Fruit fly (Drosophila melanogaster): ENCODE results near the gene yellow-b.
A peak's percentile ranks its signal among the peaks of the same experiment; 100 is the strongest.

Gene yellow-b

DNA sequence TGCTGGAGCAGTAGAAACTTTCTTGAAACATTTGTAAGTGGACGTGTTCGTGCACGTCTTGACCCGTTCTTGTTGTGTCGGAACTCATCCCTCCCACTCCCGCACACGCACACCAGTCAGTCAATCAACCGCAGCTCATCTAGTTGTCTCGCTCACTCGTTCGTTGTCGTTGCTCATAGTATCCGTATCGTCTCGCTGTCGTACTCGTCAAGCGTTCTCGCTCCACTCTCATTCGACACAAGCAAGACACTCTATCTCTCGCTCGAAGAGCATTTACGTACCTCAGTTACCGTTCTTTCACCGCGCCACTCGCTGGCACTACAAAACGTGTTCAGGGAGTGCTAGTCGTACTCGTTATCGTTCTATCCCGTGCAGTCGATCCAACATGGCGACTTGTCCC is 33.4 kb downstream of the yellow-b start:
- TF ChIP-seq noc (tag; optimal IDR thresholded peaks at IDR 0.05), result no peak

DNA sequence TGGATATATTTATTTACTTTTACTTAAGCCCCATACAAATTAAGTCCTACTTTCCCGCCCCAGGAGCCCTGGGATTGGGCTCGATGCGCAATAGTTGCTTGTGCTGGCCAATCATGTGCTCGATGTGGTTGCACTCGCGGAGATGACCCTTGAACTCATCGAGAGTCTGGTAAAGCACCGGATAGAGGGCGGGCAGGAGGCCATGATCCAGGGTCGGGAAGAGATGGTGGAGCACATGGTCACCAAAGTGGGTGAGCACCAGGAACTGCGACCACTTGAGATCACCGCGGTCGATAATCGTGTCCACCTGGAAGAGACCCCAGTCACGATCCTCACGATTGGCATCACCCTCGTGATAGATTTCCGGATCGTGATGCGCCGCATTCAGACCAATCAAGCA is 34.7 kb downstream of the yellow-b start:
- no peak for TF ChIP-seq noc (tag; optimal IDR thresholded peaks at IDR 0.05)

DNA sequence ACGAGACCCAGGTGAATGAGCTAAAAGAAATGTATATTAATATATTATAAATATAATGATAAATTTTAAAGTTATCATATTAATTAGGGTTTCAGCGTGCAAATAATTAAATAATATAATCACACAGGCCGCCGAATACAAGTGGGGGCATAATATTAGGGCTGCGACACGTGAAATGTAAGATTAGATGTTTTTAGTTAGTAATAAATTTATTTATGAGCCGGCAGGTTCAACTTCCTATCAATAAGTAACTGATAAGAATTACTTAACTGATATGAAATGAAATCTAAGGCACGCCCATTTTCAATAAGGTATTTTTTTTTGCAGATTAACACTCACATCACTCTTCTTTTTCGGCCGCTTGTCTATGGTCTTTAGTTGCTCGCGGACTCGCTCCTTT is 35.7 kb downstream of the yellow-b start:
- TF ChIP-seq noc (tag; optimal IDR thresholded peaks at IDR 0.05), result no peak

DNA sequence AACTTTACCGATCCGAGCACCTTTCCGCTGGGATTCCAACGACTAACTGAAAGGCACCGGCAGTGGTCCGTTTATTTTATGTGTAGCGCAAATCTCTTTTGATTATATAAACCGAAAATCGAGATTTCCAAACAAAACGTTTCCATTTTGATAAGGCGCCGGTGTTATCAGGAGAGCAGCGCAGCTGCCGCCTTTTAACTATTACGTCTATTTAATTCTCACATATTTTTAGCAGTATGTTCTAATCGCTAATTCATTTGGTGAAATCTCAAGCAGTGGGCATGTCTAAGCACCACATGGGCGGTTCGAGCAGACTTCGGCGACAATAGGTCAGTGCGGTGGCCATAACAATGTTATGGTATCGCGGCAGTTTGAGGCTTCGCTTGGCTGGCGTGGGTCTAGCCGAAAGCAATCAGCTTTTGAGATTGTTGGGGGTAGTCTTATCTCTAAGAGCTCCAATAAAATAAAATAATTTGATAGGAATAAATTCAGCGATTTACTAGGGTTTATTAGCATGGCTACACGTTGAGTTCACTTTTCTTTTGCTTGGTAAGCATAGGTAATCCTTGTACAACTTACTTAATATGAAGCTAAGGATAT is 36.6 kb downstream of the yellow-b start, which contains the start of gene Cyt-b5-r:
TSS of gene Cyt-b5-r (minus strand) at position 51 of the 600 bp plus-strand sequence.
- peak; percentile 16 for TF ChIP-seq noc (tag; optimal IDR thresholded peaks at IDR 0.05)

DNA sequence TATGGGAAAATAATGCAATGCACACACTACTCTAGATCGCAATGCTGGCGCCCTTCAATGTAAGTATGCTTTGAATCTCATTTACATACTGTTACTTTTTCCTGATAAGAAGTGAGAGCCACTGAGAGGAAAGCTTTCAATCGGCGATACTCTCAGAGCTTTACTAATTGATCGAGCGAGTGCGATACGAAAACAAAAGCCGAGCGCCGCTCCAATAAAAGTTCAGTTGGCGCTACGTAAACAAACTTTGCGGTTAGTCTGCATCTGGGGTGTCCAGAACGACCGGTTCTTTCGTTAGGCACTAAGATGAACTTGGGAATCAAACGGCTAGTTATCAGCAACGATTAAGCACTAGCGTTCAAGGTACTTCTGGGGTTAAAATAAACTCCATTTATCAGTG is 37.2 kb downstream of the yellow-b start, which contains the start of gene CG17928:
TSS of gene CG17928 (plus strand) at position 224 of the 400 bp plus-strand sequence.
- TF ChIP-seq noc (tag; optimal IDR thresholded peaks at IDR 0.05), result no peak

DNA sequence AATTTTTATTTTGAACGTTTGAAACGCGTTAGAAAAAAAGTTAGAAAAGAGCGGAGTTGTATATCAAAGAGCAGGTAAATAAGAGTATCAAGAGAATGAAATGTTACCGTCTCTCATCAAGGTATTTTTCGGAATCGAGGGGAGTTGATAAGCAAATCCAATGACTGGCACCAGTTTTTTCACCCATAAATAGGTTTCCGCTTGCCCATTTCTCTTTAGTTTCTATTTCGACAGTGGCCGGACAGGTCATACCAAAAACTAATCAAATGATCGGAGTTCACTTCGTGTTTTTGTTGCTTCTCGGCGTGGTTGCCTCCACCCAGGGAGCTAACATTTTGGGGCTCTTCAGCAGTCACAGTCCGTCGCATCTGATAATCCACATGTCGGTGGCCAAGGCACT is 39.8 kb downstream of the yellow-b start, which contains the start of gene Ugt37C2:
TSS of gene Ugt37C2 (plus strand) at position 242 of the 400 bp plus-strand sequence.
- TF ChIP-seq noc (tag; optimal IDR thresholded peaks at IDR 0.05), result no peak

DNA sequence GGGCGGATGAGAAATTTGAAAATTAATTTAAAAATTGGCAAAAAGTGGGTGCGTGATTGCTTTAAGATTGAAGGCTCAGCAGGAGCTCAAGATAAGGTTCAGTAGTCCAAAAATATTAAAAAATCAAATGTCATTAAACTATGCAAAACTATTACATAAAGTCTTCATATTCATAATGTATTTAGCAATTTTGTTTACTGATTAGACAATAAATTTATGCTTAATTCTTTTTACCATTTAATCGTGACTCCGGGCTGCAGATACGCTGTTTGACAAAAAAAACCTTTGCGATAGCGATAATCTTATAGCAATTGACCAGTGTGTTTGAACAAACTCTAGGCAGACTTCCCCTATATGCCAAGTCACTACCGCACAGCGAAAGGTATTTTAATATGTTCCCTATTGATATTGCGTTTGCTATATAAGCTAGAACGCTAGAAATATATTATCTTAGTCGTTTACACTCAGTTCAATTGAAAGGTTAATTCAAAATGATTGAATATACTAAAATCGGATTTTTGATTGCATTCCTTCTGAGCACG is 42.0 kb downstream of the yellow-b start, which contains the start of gene Ugt37E1:
TSS of gene Ugt37E1 (plus strand) at position 492 of the 542 bp plus-strand sequence.
- no peak for TF ChIP-seq noc (tag; optimal IDR thresholded peaks at IDR 0.05)

DNA sequence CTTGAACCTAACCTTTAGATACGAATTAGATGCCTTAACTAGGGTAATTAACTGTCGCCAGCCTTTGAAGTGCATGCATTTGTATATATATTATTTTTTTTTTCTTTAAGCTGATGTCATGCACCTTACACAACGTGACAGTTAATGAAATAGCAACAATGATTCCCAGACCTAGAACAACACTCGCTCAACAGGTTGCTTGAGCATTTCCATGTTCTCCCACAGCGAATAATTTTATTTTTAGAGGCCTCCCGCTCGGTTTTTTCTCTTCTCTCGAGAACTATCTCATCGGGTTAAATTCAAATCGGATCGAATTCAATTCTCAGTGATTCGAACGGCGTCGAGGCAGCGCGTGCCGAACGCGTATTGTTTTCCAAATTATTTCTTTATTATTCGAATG is 44.6 kb downstream of the yellow-b start, which contains the start of gene Ugt37D1:
TSS of gene Ugt37D1 (plus strand) at position 321 of the 400 bp plus-strand sequence.
- TF ChIP-seq noc (tag; optimal IDR thresholded peaks at IDR 0.05), result peak; percentile 25

DNA sequence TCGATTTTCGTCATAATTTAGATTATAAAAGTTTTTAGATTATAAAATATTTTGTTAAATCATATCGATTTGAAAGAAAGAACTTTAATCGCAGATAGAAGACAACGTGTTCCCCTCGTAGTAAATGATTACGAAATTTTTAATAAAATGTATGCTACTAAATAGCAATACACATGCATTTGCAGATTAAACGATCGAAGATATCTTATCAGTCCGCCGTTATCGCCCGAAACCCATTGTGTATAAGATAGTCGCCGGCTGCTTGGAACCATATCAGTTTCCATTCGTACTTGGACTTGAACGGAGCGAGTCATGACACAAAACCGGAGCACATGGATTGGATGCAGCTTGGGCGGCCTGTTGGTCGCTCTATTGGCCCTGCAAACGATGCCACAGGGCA is 45.4 kb downstream of the yellow-b start:
- TF ChIP-seq noc (tag; optimal IDR thresholded peaks at IDR 0.05), result no peak

DNA sequence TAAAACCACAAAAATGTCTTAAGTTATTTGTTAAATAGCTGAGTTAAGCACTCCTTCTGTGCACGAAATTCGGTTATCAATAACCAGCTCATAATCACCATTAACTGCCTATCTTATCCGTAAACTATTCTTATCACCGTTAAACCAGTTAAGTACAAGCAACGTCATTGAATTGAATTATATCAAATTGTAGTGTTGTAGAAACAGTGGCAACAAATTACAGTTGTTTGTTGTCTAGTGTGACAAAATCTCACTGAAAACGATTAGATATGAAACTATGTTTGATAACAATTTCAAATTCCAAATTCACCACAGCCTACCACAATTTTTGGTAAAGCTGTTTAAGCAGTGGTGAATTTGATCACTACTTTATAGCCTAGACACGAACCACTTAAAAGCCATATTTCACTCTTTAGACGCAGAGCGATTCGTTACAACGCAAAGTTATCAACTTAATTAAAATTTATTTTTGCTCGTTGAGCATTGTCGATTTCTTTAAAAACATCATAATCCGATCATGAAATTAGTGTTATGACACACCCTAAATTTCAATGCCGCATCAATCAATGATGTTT is 47.5 kb downstream of the yellow-b start:
- TF ChIP-seq noc (tag; optimal IDR thresholded peaks at IDR 0.05), result no peak

DNA sequence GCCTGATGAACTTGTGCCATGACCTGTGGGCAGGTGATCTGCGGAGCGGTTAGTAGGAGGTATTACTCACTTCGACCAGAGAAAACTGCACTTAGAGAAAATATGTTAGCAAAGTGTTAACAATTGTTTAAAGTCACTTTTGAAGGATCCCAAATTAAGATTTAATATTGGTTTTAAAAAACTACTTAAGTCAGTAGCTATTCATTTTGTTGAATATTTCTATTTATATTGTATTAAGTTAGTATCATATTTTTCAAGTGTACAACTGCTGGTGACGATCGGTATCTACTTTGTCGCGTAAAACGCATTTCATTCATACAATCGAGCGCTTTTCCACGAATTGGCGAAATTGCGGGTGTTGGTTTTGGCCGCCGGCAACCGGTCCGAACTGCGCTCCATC is 49.5 kb downstream of the yellow-b start:
- TF ChIP-seq noc (tag; optimal IDR thresholded peaks at IDR 0.05), result no peak

DNA sequence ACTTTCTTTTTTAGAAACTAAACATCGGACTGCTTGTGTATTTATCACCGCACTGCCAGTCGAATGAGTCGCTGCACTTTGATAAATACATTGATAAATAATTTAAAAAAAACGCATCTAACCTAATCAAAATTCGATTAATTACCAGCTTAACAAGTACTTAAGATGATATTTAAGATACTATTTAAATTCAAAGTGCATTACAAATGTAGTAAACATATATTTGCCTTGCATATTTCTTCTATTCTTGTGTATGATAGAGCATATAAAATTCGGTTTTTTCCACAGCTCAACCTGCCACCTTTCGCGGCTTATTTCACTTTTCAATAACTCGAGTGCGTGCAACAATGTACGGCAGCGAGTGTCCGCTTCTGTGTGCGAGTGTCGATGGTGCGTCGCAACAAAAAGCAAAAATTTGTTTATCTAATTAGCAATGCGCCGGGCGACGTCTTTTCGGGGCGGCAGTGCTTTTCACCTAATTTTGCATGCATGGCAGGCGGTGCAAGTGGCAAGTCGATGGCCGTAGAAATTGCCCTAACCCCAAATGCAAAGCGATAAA is 50.3 kb downstream of the yellow-b start, which contains the start of gene CG13272:
TSS of gene CG13272 (plus strand) at position 509 of the 559 bp plus-strand sequence.
- no peak for TF ChIP-seq noc (tag; optimal IDR thresholded peaks at IDR 0.05)

Data from whole organism, larva.